Worm (Caenorhabditis elegans): ENCODE measurements around the gene Y37A1B.7.

The Y37A1B.7 gene

ce11 chrIV:14032620-14033501, 10.7 kb downstream of the Y37A1B.7 start (continued):
- 0 out of 2 replicates have a peak, but pooled peaks have one; percentile 62 for TF ChIP-seq pbrm-1 (GFP tag; IDR thresholded peaks at IDR 0.05)
- no peak for TF ChIP-seq lsy-27 (tag; optimal IDR thresholded peaks at IDR 0.05; ENCODE audit: borderline replicate concordance, insufficient read depth)
- TF ChIP-seq K11D2.4 (GFP tag; IDR thresholded peaks at IDR 0.05), result peak; percentile 62; the same call in 1 of the 2 replicates
- TF ChIP-seq attf-5 (GFP tag; optimal IDR thresholded peaks at IDR 0.05), result peak; percentile 69
- peak; percentile 58 for TF ChIP-seq ztf-26 (tag; optimal IDR thresholded peaks at IDR 0.05)
- no peak for TF ChIP-seq F57C9.4 (tag; optimal IDR thresholded peaks at IDR 0.05)
- TF ChIP-seq egl-44 (GFP tag; IDR thresholded peaks at IDR 0.05), result no peak
- no peak for TF ChIP-seq Y53F4B.3 (GFP tag; IDR thresholded peaks at IDR 0.05)
- TF ChIP-seq nfya-2 (GFP tag; IDR thresholded peaks at IDR 0.05), result no peak
- peak; percentile 74 for TF ChIP-seq atf-7 (tag; optimal IDR thresholded peaks at IDR 0.05)
- peak; percentile 53 for TF ChIP-seq ceh-27 (GFP tag; optimal IDR thresholded peaks at IDR 0.05)
- peak; percentile 25 for TF ChIP-seq F33H1.4 (GFP tag; IDR thresholded peaks at IDR 0.05)
- no peak for TF ChIP-seq lsl-1 (GFP tag; optimal IDR thresholded peaks at IDR 0.05)
- 0 out of 2 replicates have a peak, but pooled peaks have one; percentile 32 for TF ChIP-seq bed-1 (GFP tag; IDR thresholded peaks at IDR 0.05)
- peak; percentile 71 for TF ChIP-seq mcd-1 (GFP tag; IDR thresholded peaks at IDR 0.05)
- TF ChIP-seq madf-10 (tag; optimal IDR thresholded peaks at IDR 0.05), result peak; percentile 65
- TF ChIP-seq lir-1 (GFP tag; conservative IDR thresholded peaks at IDR 0.05), result no peak
- no peak for TF ChIP-seq ama-1 (optimal IDR thresholded peaks at IDR 0.05)
- TF ChIP-seq ama-1 (GFP tag; optimal IDR thresholded peaks at IDR 0.05), result no peak
- TF ChIP-seq Y67H2A.10 (GFP tag; conservative IDR thresholded peaks at IDR 0.05), result no peak
- TF ChIP-seq nfyb-1 (GFP tag; IDR thresholded peaks at IDR 0.05), result peak; percentile 89
- TF ChIP-seq hlh-26 (GFP tag; conservative IDR thresholded peaks at IDR 0.05), result no peak
- no peak for TF ChIP-seq let-526 (GFP tag; IDR thresholded peaks at IDR 0.05)
- no peak for TF ChIP-seq attf-3 (GFP tag; conservative IDR thresholded peaks at IDR 0.05)
- TF ChIP-seq B0019.2 (GFP tag; conservative IDR thresholded peaks at IDR 0.05), result no peak
- TF ChIP-seq snpc-1.3 (tag; optimal IDR thresholded peaks at IDR 0.05; ENCODE audit: insufficient read depth), result no peak
- TF ChIP-seq D2030.7 (GFP tag; IDR thresholded peaks at IDR 0.05), result no peak
- no peak for TF ChIP-seq attf-6 (GFP tag; IDR thresholded peaks at IDR 0.05)
- no peak for TF ChIP-seq ztf-25 (GFP tag; IDR thresholded peaks at IDR 0.05)
- no peak for TF ChIP-seq snpc-3.4 (tag; optimal IDR thresholded peaks at IDR 0.05)
- TF ChIP-seq aptf-3 (GFP tag; IDR thresholded peaks at IDR 0.05), result no peak
- TF ChIP-seq mes-4 (tag; optimal IDR thresholded peaks at IDR 0.05), result no peak
- TF ChIP-seq chd-7 (tag; optimal IDR thresholded peaks at IDR 0.05), result peak; percentile 78
- no peak for TF ChIP-seq dpl-1 (GFP tag; optimal IDR thresholded peaks at IDR 0.05)
- peak; percentile 57 for TF ChIP-seq somi-1 (GFP tag; optimal IDR thresholded peaks at IDR 0.05)
- no peak for TF ChIP-seq ztf-6 (GFP tag; IDR thresholded peaks at IDR 0.05)
- peak; percentile 2 for TF ChIP-seq tbp1 (GFP tag; optimal IDR thresholded peaks at IDR 0.05)
- no peak for TF ChIP-seq sdz-38 (tag; optimal IDR thresholded peaks at IDR 0.05)
- no peak for TF ChIP-seq zim-3 (tag; optimal IDR thresholded peaks at IDR 0.05)
- no peak for TF ChIP-seq tbx-9 (tag; optimal IDR thresholded peaks at IDR 0.05; ENCODE audit: borderline replicate concordance)
- TF ChIP-seq madf-6 (GFP tag; IDR thresholded peaks at IDR 0.05), result no peak
- peak; percentile 10 for TF ChIP-seq rpc-1 (optimal IDR thresholded peaks at IDR 0.05)
- TF ChIP-seq rpc-1 (tag; optimal IDR thresholded peaks at IDR 0.05), result no peak
- TF ChIP-seq ccch-3 (GFP tag; optimal IDR thresholded peaks at IDR 0.05), result no peak
- TF ChIP-seq lin-54 (GFP tag; optimal IDR thresholded peaks at IDR 0.05), result peak; percentile 53
- no peak for TF ChIP-seq snpc-1.1 (tag; optimal IDR thresholded peaks at IDR 0.05; ENCODE audit: insufficient read depth)
- no peak for TF ChIP-seq F49E8.2 (tag; optimal IDR thresholded peaks at IDR 0.05; ENCODE audit: insufficient read depth)

Data from whole organism, young adult.